Fruit fly (Drosophila melanogaster): ENCODE results near the gene Gas41.
A peak's percentile ranks its signal among the peaks of the same experiment; 100 is the strongest.

The Gas41 gene

DNA sequence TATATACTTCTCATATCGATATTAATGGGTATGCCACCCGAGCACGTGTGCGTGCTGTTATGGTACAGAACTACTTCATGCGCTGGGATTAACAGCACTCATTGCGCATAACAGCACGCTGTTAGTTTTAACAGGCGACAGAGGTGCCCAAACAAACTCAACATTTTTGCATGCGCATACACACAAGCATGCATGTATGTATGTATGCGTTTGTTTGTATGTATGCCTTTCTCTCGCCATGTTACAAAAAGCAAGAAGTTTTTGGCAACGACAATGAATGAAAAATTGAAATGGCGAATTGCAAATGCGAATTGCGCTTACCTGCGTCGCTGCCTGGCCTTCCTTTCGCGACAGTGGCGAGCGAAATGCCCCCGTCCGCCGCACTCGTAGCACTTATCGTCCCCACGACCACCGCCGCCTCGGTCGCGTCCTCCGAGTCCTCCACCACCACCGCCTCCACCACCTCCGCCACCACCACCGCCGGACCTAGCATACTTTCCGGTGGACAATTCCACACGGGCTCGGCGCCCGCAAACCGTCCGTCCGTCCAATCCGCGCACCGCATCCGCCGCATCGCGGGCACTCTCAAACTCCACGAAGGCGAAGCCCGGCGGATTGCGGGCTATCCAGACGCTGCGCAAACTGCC lies 30.7 kb downstream of the Gas41 start (continued):
- no peak for TF ChIP-seq Xbp1 (GFP tag; optimal IDR thresholded peaks at IDR 0.05)
- TF ChIP-seq Opbp (GFP tag; IDR thresholded peaks at IDR 0.05; ENCODE audit: partially characterized antibody): 0 out of 3 replicates have a peak, but pooled peaks have one; percentile 33
- TF ChIP-seq slbo (GFP tag; IDR thresholded peaks at IDR 0.05): no peak; the same call in 1 of the 2 replicates
- TF ChIP-seq Hr3 (GFP tag; optimal IDR thresholded peaks at IDR 0.05): no peak
- TF ChIP-seq NK7.1 (GFP tag; optimal IDR thresholded peaks at IDR 0.05): no peak
- TF ChIP-seq CG4854 (GFP tag; optimal IDR thresholded peaks at IDR 0.05): no peak
- no peak for TF ChIP-seq Scr (GFP tag; IDR thresholded peaks at IDR 0.05; ENCODE audit: partially characterized antibody)
- TF ChIP-seq CG1832 (GFP tag; optimal IDR thresholded peaks at IDR 0.05): no peak
- TF ChIP-seq yki (optimal IDR thresholded peaks at IDR 0.05): no peak
- no peak for TF ChIP-seq CG7556 (GFP tag; optimal IDR thresholded peaks at IDR 0.05)
- TF ChIP-seq CG16779 (GFP tag; IDR thresholded peaks at IDR 0.05): no peak
- no peak for TF ChIP-seq Hmx (GFP tag; optimal IDR thresholded peaks at IDR 0.05)
- no peak for TF ChIP-seq CG13296 (GFP tag; optimal IDR thresholded peaks at IDR 0.05)
- TF ChIP-seq D19B (GFP tag; optimal IDR thresholded peaks at IDR 0.05): no peak
- no peak for TF ChIP-seq CG14050 (GFP tag; IDR thresholded peaks at IDR 0.05)
- TF ChIP-seq CG9817 (tag; optimal IDR thresholded peaks at IDR 0.05): no peak
- TF ChIP-seq CG31441 (GFP tag; IDR thresholded peaks at IDR 0.05): no peak
- TF ChIP-seq CG3995 (GFP tag; optimal IDR thresholded peaks at IDR 0.05): no peak
- peak; percentile 54 for TF ChIP-seq Nf-YC (tag; optimal IDR thresholded peaks at IDR 0.05)
- TF ChIP-seq Fer2 (tag; optimal IDR thresholded peaks at IDR 0.05): no peak
- TF ChIP-seq CG2199 (GFP tag; IDR thresholded peaks at IDR 0.05): no peak
- no peak for TF ChIP-seq CG6175 (GFP tag; IDR thresholded peaks at IDR 0.05)
- TF ChIP-seq Dip2 (GFP tag; IDR thresholded peaks at IDR 0.05): no peak
- TF ChIP-seq MBD-R2 (GFP tag; IDR thresholded peaks at IDR 0.05): peak; percentile 43
- TF ChIP-seq CG17612 (GFP tag; IDR thresholded peaks at IDR 0.05): no peak
- TF ChIP-seq sob (GFP tag; IDR thresholded peaks at IDR 0.05): no peak
- TF ChIP-seq CG2889 (GFP tag; IDR thresholded peaks at IDR 0.05): no peak
- no peak for TF ChIP-seq CG13624 (GFP tag; optimal IDR thresholded peaks at IDR 0.05)
- no peak for TF ChIP-seq CG30403 (GFP tag; optimal IDR thresholded peaks at IDR 0.05)
- no peak for TF ChIP-seq gcm (GFP tag; optimal IDR thresholded peaks at IDR 0.05)
- TF ChIP-seq abd-A (tag; optimal IDR thresholded peaks at IDR 0.05): no peak
- TF ChIP-seq otp (GFP tag; IDR thresholded peaks at IDR 0.05): no peak
- TF ChIP-seq pan (optimal IDR thresholded peaks at IDR 0.05): no peak
- no peak for TF ChIP-seq pan (GFP tag; optimal IDR thresholded peaks at IDR 0.05 in 1 of 2, IDR thresholded peaks at IDR 0.05 in 1 of 2)
- no peak for TF ChIP-seq CG14965 (GFP tag; optimal IDR thresholded peaks at IDR 0.05; ENCODE audit: borderline replicate concordance)
- TF ChIP-seq Lhr (GFP tag; optimal IDR thresholded peaks at IDR 0.05): no peak
- TF ChIP-seq ac (GFP tag; optimal IDR thresholded peaks at IDR 0.05): no peak
- TF ChIP-seq ci (GFP tag; IDR thresholded peaks at IDR 0.05): no peak
- no peak for TF ChIP-seq maf-S (GFP tag; optimal IDR thresholded peaks at IDR 0.05)
- TF ChIP-seq CG2120 (GFP tag; optimal IDR thresholded peaks at IDR 0.05): no peak
- peak; percentile 68 for TF ChIP-seq bigmax (GFP tag; optimal IDR thresholded peaks at IDR 0.05)
- TF ChIP-seq CG17186 (GFP tag; optimal IDR thresholded peaks at IDR 0.05): peak; percentile 99
- TF ChIP-seq shn (GFP tag; optimal IDR thresholded peaks at IDR 0.05): no peak
- TF ChIP-seq CG6813 (GFP tag; optimal IDR thresholded peaks at IDR 0.05): no peak
- no peak for TF ChIP-seq org-1 (GFP tag; optimal IDR thresholded peaks at IDR 0.05)
- no peak for TF ChIP-seq Drgx (GFP tag; IDR thresholded peaks at IDR 0.05)
- no peak for TF ChIP-seq croc (GFP tag; conservative IDR thresholded peaks at IDR 0.05)
- no peak for TF ChIP-seq CG3407 (GFP tag; optimal IDR thresholded peaks at IDR 0.05)
- no peak for TF ChIP-seq CG15514 (GFP tag; optimal IDR thresholded peaks at IDR 0.05)
- TF ChIP-seq Bdp1 (GFP tag; optimal IDR thresholded peaks at IDR 0.05): no peak
- TF ChIP-seq CG2678 (tag; optimal IDR thresholded peaks at IDR 0.05): peak; percentile 39
- no peak for TF ChIP-seq NC2α (GFP tag; optimal IDR thresholded peaks at IDR 0.05)

Data from whole organism, embryonic.